Worm (Caenorhabditis elegans) whole organism, early embryonic: ENCODE measurements around the gene inpp-1.

ENCODE experiments used
- ama-1 ChIP-seq: fragments of 150-350 bp; optimal IDR thresholded peaks from 2 replicates; lab custom pipeline; 2014
- ceh-36 ChIP-seq: sonication (generic microtip); optimal IDR thresholded peaks from 2 replicates; lab custom pipeline; 2016; ENCODE audit warnings: missing genetic modification characterization, inconsistent platforms, missing compliant biosample characterization
- flt-1 ChIP-seq: fragments of 200-800 bp; sonication (Bioruptor generic); IDR thresholded peaks from 2 replicates; pipeline ENCODE4 v1.3.6; 2022; ENCODE audit warnings: missing genetic modification characterization, missing compliant biosample characterization
- hnd-1 ChIP-seq: sonication (generic microtip); optimal IDR thresholded peaks from 2 replicates; lab custom pipeline; 2016; ENCODE audit warnings: missing genetic modification characterization, missing compliant biosample characterization
- scrt-1 ChIP-seq: fragments of 200-800 bp; sonication (Bioruptor generic); IDR thresholded peaks from 2 replicates; pipeline ENCODE4 v1.3.6; 2022; ENCODE audit warnings: missing genetic modification characterization, missing compliant biosample characterization
- tra-4 ChIP-seq: sonication (generic microtip); optimal IDR thresholded peaks from 2 replicates; lab custom pipeline; 2017; ENCODE audit warnings: missing genetic modification characterization, missing compliant biosample characterization

ce11 chrIV:10768146-10768636, 5.5 kb downstream of the inpp-1 start, which contains the start of gene T25B9.8:
- TF ChIP-seq flt-1 (GFP tag; lab: Robert Waterston, UW), result no peak
- no peak for TF ChIP-seq ama-1
- no peak for TF ChIP-seq scrt-1
- TF ChIP-seq ceh-36, result no peak
- no peak for TF ChIP-seq tra-4 (tag; lab: Kevin White, UChicago)
- no peak for TF ChIP-seq hnd-1
